Fruit fly (Drosophila melanogaster) whole organism, embryonic: ENCODE data around the gene Cp36.

Experiments
- Ada2b ChIP-seq: fragments of 200-800 bp; sonication (Bioruptor generic); IDR thresholded peaks from 2 replicates; pipeline ENCODE4 v1.3.6; 2022; ENCODE audit warnings: missing biosample characterization, missing genetic modification characterization
- BtbVII ChIP-seq: fragments of 200-800 bp; sonication (Bioruptor generic); optimal IDR thresholded peaks from 3 replicates; lab custom pipeline; 2017; ENCODE audit warnings: missing biosample characterization, mild to moderate bottlenecking, missing genetic modification characterization
- CG11085 ChIP-seq: fragments of 200-800 bp; sonication (Bioruptor generic); IDR thresholded peaks from 2 replicates; pipeline ENCODE4 v1.3.6; 2022; ENCODE audit warnings: missing biosample characterization, missing genetic modification characterization
- CG11093 ChIP-seq: fragments of 200-800 bp; sonication (Bioruptor generic); IDR thresholded peaks from 3 replicates; pipeline ENCODE4 v1.3.6; 2022; ENCODE audit warnings: missing biosample characterization, missing genetic modification characterization
- CG11723 ChIP-seq: fragments of 200-800 bp; sonication (Bioruptor generic); optimal IDR thresholded peaks from 2 replicates; lab custom pipeline; 2017; ENCODE audit warnings: missing biosample characterization, mild to moderate bottlenecking, missing genetic modification characterization
- CG12659 ChIP-seq: fragments of 200-800 bp; sonication (Bioruptor generic); optimal IDR thresholded peaks from 3 replicates; lab custom pipeline; 2017; ENCODE audit warnings: mild to moderate bottlenecking, missing biosample characterization, missing genetic modification reagents, missing genetic modification characterization
- CG17385 ChIP-seq: fragments of 200-800 bp; sonication (Bioruptor generic); optimal IDR thresholded peaks from 3 replicates; lab custom pipeline; 2018; ENCODE audit warnings: missing biosample characterization, mild to moderate bottlenecking, missing genetic modification characterization
- CG17568 ChIP-seq: fragments of 200-800 bp; sonication (Bioruptor generic); optimal IDR thresholded peaks from 2 replicates; lab custom pipeline; 2018; ENCODE audit warnings: missing biosample characterization, mild to moderate bottlenecking, missing genetic modification characterization, moderate library complexity
- CG17829 ChIP-seq: fragments of 200-800 bp; optimal IDR thresholded peaks from 2 replicates; lab custom pipeline; 2019; ENCODE audit warnings: missing biosample characterization, mild to moderate bottlenecking, missing genetic modification characterization, moderate library complexity
- CG31365 ChIP-seq: fragments of 200-800 bp; sonication (Bioruptor generic); optimal IDR thresholded peaks from 2 replicates; lab custom pipeline; 2018; ENCODE audit warnings: missing biosample characterization, mild to moderate bottlenecking, missing genetic modification characterization
- CG3163 ChIP-seq: fragments of 200-800 bp; sonication (Bioruptor generic); optimal IDR thresholded peaks from 3 replicates; lab custom pipeline; 2016; ENCODE audit warnings: missing biosample characterization, missing genetic modification characterization
- CG4360 ChIP-seq: fragments of 200-800 bp; sonication (Bioruptor generic); IDR thresholded peaks from 2 replicates; pipeline ENCODE4 v1.3.6; 2022; ENCODE audit warnings: missing biosample characterization, missing genetic modification characterization
- CG4404 ChIP-seq: fragments of 200-800 bp; sonication (Bioruptor generic); IDR thresholded peaks from 2 replicates; pipeline ENCODE4 v1.3.6; 2022; ENCODE audit warnings: missing biosample characterization, missing genetic modification characterization
- CG4730 ChIP-seq: fragments of 200-800 bp; sonication (Bioruptor generic); IDR thresholded peaks from 2 replicates; pipeline ENCODE4 v1.3.6; 2022; ENCODE audit warnings: missing biosample characterization, missing genetic modification characterization
- CG5180 ChIP-seq: fragments of 200-800 bp; sonication (Bioruptor generic); optimal IDR thresholded peaks from 3 replicates; lab custom pipeline; 2017; ENCODE audit warnings: missing biosample characterization, missing genetic modification characterization, mild to moderate bottlenecking, moderate library complexity, missing genetic modification reagents
- CG6813 ChIP-seq: fragments of 200-800 bp; sonication (Bioruptor generic); optimal IDR thresholded peaks from 2 replicates; lab custom pipeline; 2017; ENCODE audit warnings: missing biosample characterization, missing genetic modification characterization, mild to moderate bottlenecking, moderate library complexity, missing genetic modification reagents
- CG7372 ChIP-seq: fragments of 200-800 bp; sonication (Bioruptor generic); IDR thresholded peaks from 2 replicates; pipeline ENCODE4 v1.3.6; 2022; ENCODE audit warnings: missing biosample characterization, missing genetic modification characterization
- CG8765 ChIP-seq: fragments of 200-800 bp; sonication (Bioruptor generic); IDR thresholded peaks from 2 replicates; pipeline ENCODE4 v1.3.6; 2022; ENCODE audit warnings: missing biosample characterization, missing genetic modification characterization
- Dad ChIP-seq: fragments of 200-800 bp; sonication (Bioruptor generic); optimal IDR thresholded peaks from 3 replicates; lab custom pipeline; 2016; ENCODE audit warnings: missing biosample characterization, missing genetic modification characterization
- Hr51 ChIP-seq, 2 experiments: fragments of 200-800 bp; sonication (Bioruptor generic); optimal IDR thresholded peaks; 2 replicates in 1 of 2; 3 replicates in 1 of 2; lab custom pipeline; 2016 to 2018; ENCODE audit warnings: missing biosample characterization in 2 of 2, missing genetic modification characterization in 2 of 2, mild to moderate bottlenecking in 1 of 2, moderate library complexity in 1 of 2
- Max ChIP-seq: fragments of 200-800 bp; sonication (Bioruptor generic); optimal IDR thresholded peaks from 2 replicates; lab custom pipeline; 2016; ENCODE audit warnings: missing biosample characterization, mild to moderate bottlenecking, missing genetic modification characterization
- Optix ChIP-seq: fragments of 200-800 bp; sonication (Bioruptor generic); IDR thresholded peaks from 3 replicates; pipeline ENCODE4 v1.3.6; 2022; ENCODE audit warnings: missing biosample characterization, missing genetic modification characterization
- Spps ChIP-seq: fragments of 200-800 bp; sonication (Bioruptor generic); optimal IDR thresholded peaks from 2 replicates; lab custom pipeline; 2018; ENCODE audit warnings: missing biosample characterization, mild to moderate bottlenecking, missing genetic modification characterization
- ap ChIP-seq: fragments of 200-800 bp; sonication (Bioruptor generic); IDR thresholded peaks from 2 replicates; pipeline ENCODE4 v1.3.6; 2022; ENCODE audit warnings: missing biosample characterization, missing genetic modification characterization
- bowl ChIP-seq: fragments of 200-800 bp; sonication (Bioruptor generic); IDR thresholded peaks from 2 replicates; pipeline ENCODE4 v1.3.6; 2022; ENCODE audit warnings: missing biosample characterization, missing genetic modification characterization
- croc ChIP-seq: fragments of 200-800 bp; sonication (Bioruptor generic); conservative IDR thresholded peaks from 3 replicates; pipeline ENCODE4 v1.3.6; 2022; ENCODE audit warnings: missing biosample characterization, missing genetic modification characterization
- cwo ChIP-seq: fragments of 200-800 bp; sonication (Bioruptor generic); optimal IDR thresholded peaks from 3 replicates; lab custom pipeline; 2017; ENCODE audit warnings: missing biosample characterization, missing genetic modification characterization, mild to moderate bottlenecking, moderate library complexity, missing genetic modification reagents
- dmrt11E ChIP-seq: fragments of 200-800 bp; sonication (Bioruptor generic); optimal IDR thresholded peaks from 3 replicates; lab custom pipeline; 2018; ENCODE audit warnings: missing biosample characterization, mild to moderate bottlenecking, missing genetic modification characterization, moderate library complexity
- emc ChIP-seq: fragments of 200-800 bp; sonication (Bioruptor generic); optimal IDR thresholded peaks from 2 replicates; lab custom pipeline; 2016; ENCODE audit warnings: missing biosample characterization, missing genetic modification characterization
- ems ChIP-seq: fragments of 200-800 bp; sonication (Bioruptor generic); optimal IDR thresholded peaks from 3 replicates; lab custom pipeline; 2016; ENCODE audit warnings: missing biosample characterization, missing genetic modification characterization
- esg ChIP-seq: fragments of 200-800 bp; sonication (Bioruptor generic); conservative IDR thresholded peaks from 2 replicates; pipeline ENCODE4 v1.3.6; 2022; ENCODE audit warnings: missing biosample characterization, missing genetic modification characterization
- eve ChIP-seq, 2 experiments: fragments of >200 bp; optimal IDR thresholded peaks; 2 replicates each; lab custom pipeline; 2017; ENCODE audit warnings: missing biosample characterization in 2 of 2, missing genetic modification characterization in 2 of 2
- exex ChIP-seq: fragments of 200-800 bp; sonication (Bioruptor generic); optimal IDR thresholded peaks from 4 replicates; lab custom pipeline; 2018; ENCODE audit warnings: missing biosample characterization, mild to moderate bottlenecking, missing genetic modification characterization, moderate library complexity
- grau ChIP-seq: fragments of 200-800 bp; optimal IDR thresholded peaks from 3 replicates; lab custom pipeline; 2019; ENCODE audit warnings: missing biosample characterization, mild to moderate bottlenecking, missing genetic modification characterization, moderate library complexity
- gsb-n ChIP-seq: fragments of 200-800 bp; sonication (Bioruptor generic); optimal IDR thresholded peaks from 3 replicates; lab custom pipeline; 2018; ENCODE audit warnings: missing biosample characterization, mild to moderate bottlenecking, missing genetic modification characterization
- her ChIP-seq: fragments of 200-800 bp; sonication (Bioruptor generic); optimal IDR thresholded peaks from 2 replicates; lab custom pipeline; 2016; ENCODE audit warnings: missing biosample characterization, missing genetic modification characterization
- insv ChIP-seq, 2 experiments: fragments of 200-800 bp; sonication (Bioruptor generic); optimal IDR thresholded peaks; 3 replicates each; lab custom pipeline; 2016 to 2018; ENCODE audit warnings: missing biosample characterization in 2 of 2, missing genetic modification characterization in 2 of 2
- knrl ChIP-seq: fragments of 200-800 bp; sonication (Bioruptor generic); IDR thresholded peaks from 3 replicates; pipeline ENCODE4 v1.3.6; 2022; ENCODE audit warnings: missing biosample characterization, missing genetic modification characterization; ENCODE audit not compliant: partially characterized antibody
- odd ChIP-seq: fragments of 200-800 bp; sonication (Bioruptor generic); optimal IDR thresholded peaks from 2 replicates; lab custom pipeline; 2017; ENCODE audit warnings: missing biosample characterization, mild to moderate bottlenecking, missing genetic modification characterization
- pan ChIP-seq, 4 experiments: fragments of >200 bp in 3 of 4; fragments of 200-800 bp in 1 of 4; sonication (Bioruptor generic) in 1 of 4; optimal IDR thresholded peaks in 3 of 4; IDR thresholded peaks in 1 of 4; 2 replicates each; pipeline versions ENCODE4 v1.3.6 to Lab custom; 2017 to 2022; ENCODE audit warnings: missing biosample characterization in 2 of 4, missing genetic modification characterization in 2 of 4, mixed read lengths in 1 of 4
- psq ChIP-seq: fragments of 200-800 bp; sonication (Bioruptor generic); optimal IDR thresholded peaks from 2 replicates; lab custom pipeline; 2017; ENCODE audit warnings: missing biosample characterization, missing genetic modification characterization
- pzg ChIP-seq: fragments of 200-800 bp; sonication (Bioruptor generic); optimal IDR thresholded peaks from 3 replicates; lab custom pipeline; 2018; ENCODE audit warnings: missing biosample characterization, mild to moderate bottlenecking, missing genetic modification characterization, moderate library complexity
- sim ChIP-seq: fragments of 200-800 bp; sonication (Bioruptor generic); IDR thresholded peaks from 2 replicates; pipeline ENCODE4 v1.3.6; 2022; ENCODE audit warnings: missing biosample characterization, missing genetic modification characterization
- sna ChIP-seq: fragments of 200-800 bp; sonication (Bioruptor generic); IDR thresholded peaks from 2 replicates; pipeline ENCODE4 v1.3.6; 2022; ENCODE audit warnings: missing biosample characterization, missing genetic modification characterization; ENCODE audit not compliant: partially characterized antibody
- so ChIP-seq: fragments of 200-800 bp; sonication (Bioruptor generic); IDR thresholded peaks from 3 replicates; pipeline ENCODE4 v1.3.6; 2022; ENCODE audit warnings: missing biosample characterization, missing genetic modification characterization
- tgo ChIP-seq: fragments of 200-800 bp; sonication (Bioruptor generic); IDR thresholded peaks from 3 replicates; pipeline ENCODE4 v1.3.6; 2022; ENCODE audit warnings: missing biosample characterization, missing genetic modification characterization
- tll ChIP-seq, 2 experiments: fragments of 200-800 bp in 1 of 2; fragments of >200 bp in 1 of 2; sonication (Bioruptor generic) in 1 of 2; optimal IDR thresholded peaks; 2 replicates each; lab custom pipeline; 2017 to 2019; ENCODE audit warnings: missing biosample characterization in 2 of 2, missing genetic modification characterization in 2 of 2, mild to moderate bottlenecking in 1 of 2, moderate library complexity in 1 of 2
- tna ChIP-seq: fragments of 200-800 bp; sonication (Bioruptor generic); IDR thresholded peaks from 2 replicates; pipeline ENCODE4 v1.3.6; 2022; ENCODE audit warnings: missing biosample characterization, missing genetic modification characterization; ENCODE audit not compliant: partially characterized antibody
- vfl ChIP-seq: fragments of 200-800 bp; sonication (Bioruptor generic); optimal IDR thresholded peaks from 2 replicates; lab custom pipeline; 2016; ENCODE audit warnings: missing biosample characterization, missing genetic modification characterization

The Cp36 gene

dm6 chrX:8455019-8455555, 24.0 kb upstream of the Cp36 start, which contains the start of gene org-1 (continued):
- TF ChIP-seq cwo (peak; percentile 82), Optix (peak; percentile 96), Spps (peak; percentile 93), Hr51 (GFP tag; optimal IDR thresholded peaks at IDR 0.05; lab: Kevin White, UChicago) (peak; percentile 79 to 92), dmrt11E (peak; percentile 98), Ada2b (GFP tag; lab: Robert Waterston, UW) (peak; percentile 98), pzg (GFP tag; lab: Kevin White, UChicago) (no peak), CG11723 (GFP tag; lab: Kevin White, UChicago) (peak; percentile 86), CG12659 (peak; percentile 94), CG7372 (GFP tag; lab: Robert Waterston, UW) (peak; percentile 98), gsb-n (tag; lab: Kevin White, UChicago) (peak; percentile 95), CG6813 (peak; percentile 91), tna (GFP tag; lab: Robert Waterston, UW) (no peak), knrl (GFP tag; lab: Robert Waterston, UW) (no peak), insv (GFP tag; optimal IDR thresholded peaks at IDR 0.05; lab: Kevin White, UChicago) (peak in 1 of 2 experiments; percentile 50), Max (GFP tag; lab: Kevin White, UChicago) (peak; percentile 80), psq (GFP tag; lab: Kevin White, UChicago) (peak; percentile 72), sim (GFP tag; lab: Robert Waterston, UW) (peak; percentile 97), tll (GFP tag; optimal IDR thresholded peaks at IDR 0.05; lab: Kevin White, UChicago) (no peak), odd (GFP tag; lab: Kevin White, UChicago) (peak; percentile 80), so (peak; percentile 95), CG4360 (GFP tag; lab: Robert Waterston, UW) (peak; percentile 87), CG17568 (GFP tag; lab: Kevin White, UChicago) (peak; percentile 90), CG5180 (GFP tag; lab: Kevin White, UChicago) (peak; percentile 81), CG17385 (GFP tag; lab: Kevin White, UChicago) (peak; percentile 90), CG8765 (GFP tag; lab: Robert Waterston, UW) (peak; percentile 96), CG31365 (tag; lab: Kevin White, UChicago) (peak; percentile 76), CG4730 (GFP tag; lab: Robert Waterston, UW) (peak; percentile 97), croc (peak; percentile 98), Dad (GFP tag; lab: Kevin White, UChicago) (peak; percentile 78), ems (GFP tag; lab: Kevin White, UChicago) (peak; percentile 79), pan (optimal IDR thresholded peaks at IDR 0.05; lab: Kevin White, UChicago) (no peak), pan (GFP tag; optimal IDR thresholded peaks at IDR 0.05 in 1 of 2, IDR thresholded peaks at IDR 0.05 in 1 of 2) (peak in 1 of 2 experiments; percentile 97), esg (GFP tag; lab: Robert Waterston, UW) (peak; percentile 97), grau (peak; percentile 100), eve (GFP tag; optimal IDR thresholded peaks at IDR 0.05; lab: Kevin White, UChicago) (peak in 1 of 2 experiments; percentile 93), exex (tag; lab: Kevin White, UChicago) (peak; percentile 58), ap (GFP tag; lab: Robert Waterston, UW) (peak; percentile 97), bowl (GFP tag; lab: Robert Waterston, UW) (peak; percentile 93), CG3163 (GFP tag; lab: Kevin White, UChicago) (peak; percentile 61), vfl (GFP tag; lab: Kevin White, UChicago) (peak; percentile 51), CG4404 (GFP tag; lab: Robert Waterston, UW) (peak; percentile 98), CG11085 (GFP tag; lab: Robert Waterston, UW) (peak; percentile 93), tgo (GFP tag; lab: Robert Waterston, UW) (peak; percentile 98), CG17829 (tag; lab: Kevin White, UChicago) (peak; percentile 97), emc (GFP tag; lab: Kevin White, UChicago) (peak; percentile 66), BtbVII (GFP tag; lab: Kevin White, UChicago) (peak; percentile 85), CG11093 (GFP tag; lab: Robert Waterston, UW) (peak; percentile 98), sna (no peak), her (peak; percentile 22)
